Worm (Caenorhabditis elegans) whole organism, early embryonic: ENCODE measurements around the gene F54B8.1.

Experiments
- F13C5.2 ChIP-seq: sonication (generic microtip); optimal IDR thresholded peaks from 2 replicates; lab custom pipeline; 2017; ENCODE audit warnings: mild to moderate bottlenecking, missing genetic modification characterization, inconsistent platforms, missing compliant biosample characterization
- aly-1 ChIP-seq: sonication (generic microtip); optimal IDR thresholded peaks from 2 replicates; lab custom pipeline; 2016; ENCODE audit warnings: missing genetic modification characterization, missing compliant biosample characterization
- ama-1 ChIP-seq: fragments of 150-350 bp; optimal IDR thresholded peaks from 2 replicates; lab custom pipeline; 2014
- ceh-13 ChIP-seq: fragments of 200-800 bp; sonication (Bioruptor generic); optimal IDR thresholded peaks from 2 replicates; lab custom pipeline; 2018; ENCODE audit warnings: mild to moderate bottlenecking, missing genetic modification characterization, missing compliant biosample characterization
- ceh-36 ChIP-seq: sonication (generic microtip); optimal IDR thresholded peaks from 2 replicates; lab custom pipeline; 2016; ENCODE audit warnings: missing genetic modification characterization, inconsistent platforms, missing compliant biosample characterization
- ets-7 ChIP-seq: sonication (generic microtip); optimal IDR thresholded peaks from 2 replicates; lab custom pipeline; 2016; ENCODE audit warnings: missing genotype, missing genetic modification characterization, missing compliant biosample characterization
- flt-1 ChIP-seq: fragments of 200-800 bp; sonication (Bioruptor generic); IDR thresholded peaks from 2 replicates; pipeline ENCODE4 v1.3.6; 2022; ENCODE audit warnings: missing genetic modification characterization, missing compliant biosample characterization
- hmg-4 ChIP-seq: fragments of 200-800 bp; sonication (Bioruptor generic); optimal IDR thresholded peaks from 2 replicates; lab custom pipeline; 2018; ENCODE audit warnings: mild to moderate bottlenecking, missing genetic modification characterization, missing compliant biosample characterization
- pes-1 ChIP-seq: fragments of 200-800 bp; sonication (Bioruptor generic); IDR thresholded peaks from 2 replicates; pipeline ENCODE4 v1.3.6; 2022; ENCODE audit warnings: missing genetic modification reagents, missing genetic modification characterization, missing compliant biosample characterization
- scrt-1 ChIP-seq: fragments of 200-800 bp; sonication (Bioruptor generic); IDR thresholded peaks from 2 replicates; pipeline ENCODE4 v1.3.6; 2022; ENCODE audit warnings: missing genetic modification characterization, missing compliant biosample characterization
- sea-1 ChIP-seq: fragments of 200-800 bp; sonication (Bioruptor generic); conservative IDR thresholded peaks from 2 replicates; pipeline ENCODE4 v1.3.6; 2022; ENCODE audit warnings: missing genetic modification characterization, missing compliant biosample characterization
- tbx-11 ChIP-seq: fragments of 200-800 bp; sonication (Bioruptor generic); IDR thresholded peaks from 2 replicates; pipeline ENCODE4 v1.3.6; 2022; ENCODE audit warnings: missing genetic modification characterization, missing compliant biosample characterization
- tbx-37 ChIP-seq: fragments of 200-800 bp; sonication (Bioruptor generic); conservative IDR thresholded peaks from 2 replicates; pipeline ENCODE4 v1.3.6; 2022; ENCODE audit warnings: missing genetic modification reagents, missing genetic modification characterization, missing compliant biosample characterization
- tra-4 ChIP-seq: sonication (generic microtip); optimal IDR thresholded peaks from 2 replicates; lab custom pipeline; 2017; ENCODE audit warnings: missing genetic modification characterization, missing compliant biosample characterization

DNA sequence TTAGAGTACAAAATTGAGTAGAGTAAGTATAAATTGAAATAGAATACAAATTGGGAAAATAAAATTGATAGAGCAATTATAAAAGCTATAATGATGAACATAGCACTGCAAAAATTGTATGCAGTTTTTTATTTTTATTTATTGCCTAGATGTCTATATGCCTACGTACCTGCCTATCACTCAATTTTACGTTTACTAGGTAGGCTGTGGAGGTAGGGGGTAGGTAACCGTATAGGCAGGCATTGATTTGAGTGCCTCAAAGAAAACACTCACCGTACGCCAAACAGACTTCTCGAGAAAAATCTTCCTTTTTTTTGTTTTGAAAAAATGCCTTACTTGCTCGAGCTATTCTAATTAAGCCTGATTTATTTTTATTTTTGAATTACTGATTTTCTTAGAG is 21.0 kb downstream of the F54B8.1 start, which contains the start of gene srbc-56:
- TF ChIP-seq aly-1 (tag; lab: Kevin White, UChicago) (no peak), pes-1 (GFP tag; lab: Robert Waterston, UW) (no peak), tbx-37 (GFP tag; lab: Robert Waterston, UW) (no peak), ama-1 (lab: Kevin White, UChicago) (no peak), flt-1 (GFP tag; lab: Robert Waterston, UW) (no peak), ceh-36 (tag; lab: Kevin White, UChicago) (no peak), ets-7 (tag; lab: Kevin White, UChicago) (no peak), hmg-4 (GFP tag; lab: Kevin White, UChicago) (no peak), sea-1 (GFP tag; lab: Robert Waterston, UW) (no peak), F13C5.2 (tag; lab: Kevin White, UChicago) (no peak), ceh-13 (GFP tag; lab: Kevin White, UChicago) (no peak), scrt-1 (GFP tag; lab: Robert Waterston, UW) (no peak), tbx-11 (GFP tag; lab: Robert Waterston, UW) (no peak), tra-4 (no peak)
